Fruit fly (Drosophila melanogaster): ENCODE results near the gene CG13623.

CG13623 gene

dm6 chr3R:24572540-24573043 lies 42.2 kb upstream of the CG13623 start:
- TF ChIP-seq Pif1B (GFP tag; optimal IDR thresholded peaks at IDR 0.05) (peak; percentile 98), CG12605 (GFP tag; IDR thresholded peaks at IDR 0.05) (peak; percentile 99), CG8301 (tag; optimal IDR thresholded peaks at IDR 0.05) (peak; percentile 97), CG4496 (GFP tag; IDR thresholded peaks at IDR 0.05) (peak; percentile 100), D1 (tag; optimal IDR thresholded peaks at IDR 0.05) (peak; percentile 80), gl (tag; optimal IDR thresholded peaks at IDR 0.05) (peak; percentile 86), Snoo (tag; optimal IDR thresholded peaks at IDR 0.05) (peak; percentile 99), CG14655 (GFP tag; optimal IDR thresholded peaks at IDR 0.05) (peak; percentile 98), CG13204 (GFP tag; optimal IDR thresholded peaks at IDR 0.05) (peak; percentile 79), CG15710 (tag; optimal IDR thresholded peaks at IDR 0.05) (peak; percentile 97), fd96Ca (GFP tag; IDR thresholded peaks at IDR 0.05) (peak; percentile 99), CG32121 (GFP tag; IDR thresholded peaks at IDR 0.05) (peak; percentile 99), Pif1A (GFP tag; optimal IDR thresholded peaks at IDR 0.05) (peak; percentile 98), CG8159 (tag; optimal IDR thresholded peaks at IDR 0.05) (peak; percentile 95), rn (GFP tag; IDR thresholded peaks at IDR 0.05) (peak; percentile 99), EcR (GFP tag; optimal IDR thresholded peaks at IDR 0.05) (peak; percentile 63), CG9948 (tag; optimal IDR thresholded peaks at IDR 0.05) (peak; percentile 93), Ets98B (GFP tag; IDR thresholded peaks at IDR 0.05) (peak; percentile 100), CG17806 (tag; optimal IDR thresholded peaks at IDR 0.05) (peak; percentile 96), CG34367 (tag; optimal IDR thresholded peaks at IDR 0.05) (peak; percentile 94), CG10348 (GFP tag; IDR thresholded peaks at IDR 0.05) (peak; percentile 93)

dm6 chr3R:24571386-24572124 lies 41.2 kb upstream of the CG13623 start:
- no peak for TF ChIP-seq CG34367 (tag; optimal IDR thresholded peaks at IDR 0.05)
- TF ChIP-seq Ets98B (GFP tag; IDR thresholded peaks at IDR 0.05) = peak; percentile 50; the same call in 1 of the 2 replicates
- no peak for TF ChIP-seq CG9948 (tag; optimal IDR thresholded peaks at IDR 0.05)
- peak; percentile 55; the same call in 1 of the 3 replicates for TF ChIP-seq CG4496 (GFP tag; IDR thresholded peaks at IDR 0.05)
- peak; percentile 25 for TF ChIP-seq D1 (tag; optimal IDR thresholded peaks at IDR 0.05)
- TF ChIP-seq Pif1B (GFP tag; optimal IDR thresholded peaks at IDR 0.05) = peak; percentile 19
- TF ChIP-seq Pif1A (GFP tag; optimal IDR thresholded peaks at IDR 0.05) = peak; percentile 16
- TF ChIP-seq Snoo (tag; optimal IDR thresholded peaks at IDR 0.05) = no peak
- no peak for TF ChIP-seq rn (GFP tag; IDR thresholded peaks at IDR 0.05)
- TF ChIP-seq CG13204 (GFP tag; optimal IDR thresholded peaks at IDR 0.05) = no peak
- no peak for TF ChIP-seq gl (tag; optimal IDR thresholded peaks at IDR 0.05)
- TF ChIP-seq CG12605 (GFP tag; IDR thresholded peaks at IDR 0.05) = 0 out of 2 replicates have a peak, but pooled peaks have one; percentile 11
- TF ChIP-seq CG14655 (GFP tag; optimal IDR thresholded peaks at IDR 0.05) = no peak
- TF ChIP-seq CG10348 (GFP tag; IDR thresholded peaks at IDR 0.05) = no peak
- no peak for TF ChIP-seq CG15710 (tag; optimal IDR thresholded peaks at IDR 0.05)
- TF ChIP-seq CG8159 (tag; optimal IDR thresholded peaks at IDR 0.05) = no peak
- peak; percentile 29 for TF ChIP-seq EcR (GFP tag; optimal IDR thresholded peaks at IDR 0.05)
- TF ChIP-seq CG8301 (tag; optimal IDR thresholded peaks at IDR 0.05) = no peak
- TF ChIP-seq CG17806 (tag; optimal IDR thresholded peaks at IDR 0.05) = no peak
- peak; percentile 53; the same call in 1 of the 2 replicates for TF ChIP-seq CG32121 (GFP tag; IDR thresholded peaks at IDR 0.05)
- peak; percentile 51; the same call in 2 of the 3 replicates for TF ChIP-seq fd96Ca (GFP tag; IDR thresholded peaks at IDR 0.05)

dm6 chr3R:24569669-24570349 lies 39.5 kb upstream of the CG13623 start:
- TF ChIP-seq CG4496 (GFP tag; IDR thresholded peaks at IDR 0.05) (no peak), CG17806 (tag; optimal IDR thresholded peaks at IDR 0.05) (no peak), EcR (GFP tag; optimal IDR thresholded peaks at IDR 0.05) (no peak), Ets98B (GFP tag; IDR thresholded peaks at IDR 0.05) (no peak), CG15710 (tag; optimal IDR thresholded peaks at IDR 0.05) (no peak), CG34367 (tag; optimal IDR thresholded peaks at IDR 0.05) (no peak), Pif1B (GFP tag; optimal IDR thresholded peaks at IDR 0.05) (no peak), CG8301 (tag; optimal IDR thresholded peaks at IDR 0.05) (no peak), CG12605 (GFP tag; IDR thresholded peaks at IDR 0.05) (no peak), gl (tag; optimal IDR thresholded peaks at IDR 0.05) (no peak), CG9948 (tag; optimal IDR thresholded peaks at IDR 0.05) (no peak), CG32121 (GFP tag; IDR thresholded peaks at IDR 0.05) (no peak), fd96Ca (GFP tag; IDR thresholded peaks at IDR 0.05) (no peak), rn (GFP tag; IDR thresholded peaks at IDR 0.05) (no peak)

dm6 chr3R:24568251-24568932 lies 38.0 kb upstream of the CG13623 start:
- TF ChIP-seq EcR (GFP tag; optimal IDR thresholded peaks at IDR 0.05) (peak; percentile 18), fd96Ca (GFP tag; IDR thresholded peaks at IDR 0.05) (no peak)

dm6 chr3R:24567427-24567771 lies 37.0 kb upstream of the CG13623 start:
- no peak for TF ChIP-seq CG8159 (tag; optimal IDR thresholded peaks at IDR 0.05)
- no peak for TF ChIP-seq D1 (tag; optimal IDR thresholded peaks at IDR 0.05)
- TF ChIP-seq Pif1B (GFP tag; optimal IDR thresholded peaks at IDR 0.05) = peak; percentile 2
- TF ChIP-seq CG8301 (tag; optimal IDR thresholded peaks at IDR 0.05) = peak; percentile 65
- TF ChIP-seq CG9948 (tag; optimal IDR thresholded peaks at IDR 0.05) = no peak
- peak; percentile 58 for TF ChIP-seq CG12605 (GFP tag; IDR thresholded peaks at IDR 0.05)
- TF ChIP-seq Pif1A (GFP tag; optimal IDR thresholded peaks at IDR 0.05) = peak; percentile 50
- peak; percentile 8 for TF ChIP-seq Snoo (tag; optimal IDR thresholded peaks at IDR 0.05)
- peak; percentile 84 for TF ChIP-seq Ets98B (GFP tag; IDR thresholded peaks at IDR 0.05)
- TF ChIP-seq CG10348 (GFP tag; IDR thresholded peaks at IDR 0.05) = peak; percentile 61
- peak; percentile 17; the same call in 1 of the 2 replicates for TF ChIP-seq rn (GFP tag; IDR thresholded peaks at IDR 0.05)
- TF ChIP-seq EcR (GFP tag; optimal IDR thresholded peaks at IDR 0.05) = no peak
- no peak for TF ChIP-seq CG13204 (GFP tag; optimal IDR thresholded peaks at IDR 0.05)
- TF ChIP-seq CG4496 (GFP tag; IDR thresholded peaks at IDR 0.05) = peak; percentile 89
- TF ChIP-seq CG32121 (GFP tag; IDR thresholded peaks at IDR 0.05) = peak; percentile 88
- TF ChIP-seq CG34367 (tag; optimal IDR thresholded peaks at IDR 0.05) = no peak
- TF ChIP-seq CG14655 (GFP tag; optimal IDR thresholded peaks at IDR 0.05) = peak; percentile 65
- TF ChIP-seq CG17806 (tag; optimal IDR thresholded peaks at IDR 0.05) = no peak
- TF ChIP-seq gl (tag; optimal IDR thresholded peaks at IDR 0.05) = no peak
- peak; percentile 4 for TF ChIP-seq CG15710 (tag; optimal IDR thresholded peaks at IDR 0.05)
- peak; percentile 82 for TF ChIP-seq fd96Ca (GFP tag; IDR thresholded peaks at IDR 0.05)

Measured in whole organism, pupa.